Worm (Caenorhabditis elegans) whole organism, L2 larva: ENCODE results near the gene B0454.26.

Source experiments
- C34F6.9 ChIP-seq: fragments of 150-350 bp; optimal IDR thresholded peaks from 2 replicates; lab custom pipeline; 2014; ENCODE audit warnings: missing biosample characterization, missing genetic modification characterization
- F13H6.1 ChIP-seq: sonication (generic microtip); optimal IDR thresholded peaks from 2 replicates; lab custom pipeline; 2016; ENCODE audit warnings: missing genetic modification characterization, missing compliant biosample characterization
- R02D3.7 ChIP-seq: fragments of 150-350 bp; optimal IDR thresholded peaks from 2 replicates; lab custom pipeline; 2014; ENCODE audit warnings: missing biosample characterization, missing genetic modification characterization
- ZK546.5 ChIP-seq: sonication (generic microtip); optimal IDR thresholded peaks from 2 replicates; lab custom pipeline; 2017; ENCODE audit warnings: missing biosample characterization, missing genetic modification characterization
- alr-1 ChIP-seq: fragments of 150-350 bp; optimal IDR thresholded peaks from 2 replicates; lab custom pipeline; 2014; ENCODE audit warnings: missing biosample characterization, missing genetic modification characterization
- aly-2 ChIP-seq: fragments of 150-350 bp; optimal IDR thresholded peaks from 2 replicates; lab custom pipeline; 2014; ENCODE audit warnings: missing biosample characterization, missing genetic modification characterization
- ama-1 ChIP-seq: fragments of 150-350 bp; optimal IDR thresholded peaks from 2 replicates; lab custom pipeline; 2018; ENCODE audit warnings: inconsistent platforms
- ceh-16 ChIP-seq: fragments of 150-350 bp; optimal IDR thresholded peaks from 2 replicates; lab custom pipeline; 2014; ENCODE audit warnings: missing biosample characterization, missing genetic modification characterization
- ceh-82 ChIP-seq: fragments of 150-350 bp; optimal IDR thresholded peaks from 2 replicates; lab custom pipeline; 2014; ENCODE audit warnings: missing biosample characterization, missing genetic modification characterization
- crh-2 ChIP-seq: sonication (generic microtip); optimal IDR thresholded peaks from 2 replicates; lab custom pipeline; 2017; ENCODE audit warnings: missing biosample characterization, missing genetic modification characterization
- elt-1 ChIP-seq: fragments of 150-350 bp; optimal IDR thresholded peaks from 2 replicates; lab custom pipeline; 2014; ENCODE audit warnings: missing biosample characterization, missing genetic modification characterization
- elt-3 ChIP-seq: sonication (generic microtip); optimal IDR thresholded peaks from 2 replicates; lab custom pipeline; 2017; ENCODE audit warnings: missing biosample characterization, missing genetic modification characterization
- fos-1 ChIP-seq: fragments of 150-350 bp; optimal IDR thresholded peaks from 2 replicates; lab custom pipeline; 2014; ENCODE audit warnings: missing biosample characterization, missing genetic modification characterization
- gmeb-1 ChIP-seq: fragments of 150-350 bp; optimal IDR thresholded peaks from 2 replicates; lab custom pipeline; 2014; ENCODE audit warnings: missing biosample characterization, missing genetic modification characterization
- lin-11 ChIP-seq: fragments of 150-350 bp; sonication (generic microtip); optimal IDR thresholded peaks from 2 replicates; lab custom pipeline; 2014; ENCODE audit warnings: missing biosample characterization, missing genetic modification characterization, inconsistent platforms, mixed read lengths
- lin-13 ChIP-seq: fragments of 150-350 bp; optimal IDR thresholded peaks from 2 replicates; lab custom pipeline; 2014; ENCODE audit warnings: missing biosample characterization, missing genetic modification reagents, missing genetic modification characterization
- lin-39 ChIP-seq: fragments of 150-350 bp; optimal IDR thresholded peaks from 2 replicates; lab custom pipeline; 2014; ENCODE audit warnings: missing biosample characterization, missing genetic modification reagents, missing genetic modification characterization
- lsy-2 ChIP-seq, 2 experiments: fragments of 150-350 bp in 1 of 2; sonication (generic microtip) in 1 of 2; optimal IDR thresholded peaks; 2 replicates each; lab custom pipeline; 2014 to 2017; ENCODE audit warnings: missing biosample characterization in 2 of 2, missing genetic modification characterization in 2 of 2
- mab-5 ChIP-seq: fragments of 150-350 bp; optimal IDR thresholded peaks from 2 replicates; lab custom pipeline; 2014; ENCODE audit warnings: missing biosample characterization, missing genetic modification characterization
- mbf-1 ChIP-seq: sonication (generic microtip); optimal IDR thresholded peaks from 2 replicates; lab custom pipeline; 2017; ENCODE audit warnings: missing biosample characterization, missing genetic modification characterization
- nhr-12 ChIP-seq: fragments of 150-350 bp; optimal IDR thresholded peaks from 2 replicates; lab custom pipeline; 2014; ENCODE audit warnings: missing biosample characterization, missing genetic modification characterization
- nhr-129 ChIP-seq: fragments of 150-350 bp; optimal IDR thresholded peaks from 2 replicates; lab custom pipeline; 2014; ENCODE audit warnings: missing biosample characterization, missing genetic modification characterization
- nhr-23 ChIP-seq: fragments of 150-350 bp; optimal IDR thresholded peaks from 2 replicates; lab custom pipeline; 2014; ENCODE audit warnings: missing biosample characterization, missing genetic modification reagents, missing genetic modification characterization
- nhr-237 ChIP-seq: fragments of 150-350 bp; optimal IDR thresholded peaks from 2 replicates; lab custom pipeline; 2014; ENCODE audit warnings: missing biosample characterization, missing genetic modification characterization
- nhr-25 ChIP-seq: fragments of 150-350 bp; sonication (generic microtip); optimal IDR thresholded peaks from 3 replicates; lab custom pipeline; 2014; ENCODE audit warnings: missing biosample characterization, missing genetic modification characterization
- nhr-77 ChIP-seq: fragments of 150-350 bp; optimal IDR thresholded peaks from 2 replicates; lab custom pipeline; 2014; ENCODE audit warnings: missing biosample characterization, missing genetic modification characterization
- peb-1 ChIP-seq: fragments of 150-350 bp; optimal IDR thresholded peaks from 2 replicates; lab custom pipeline; 2014; ENCODE audit warnings: missing biosample characterization, missing genetic modification characterization
- skn-1 ChIP-seq: sonication (generic microtip); optimal IDR thresholded peaks from 2 replicates; lab custom pipeline; 2017; ENCODE audit warnings: missing biosample characterization, missing genetic modification characterization
- sma-3 ChIP-seq: sonication (generic microtip); optimal IDR thresholded peaks from 2 replicates; lab custom pipeline; 2016; ENCODE audit warnings: missing genetic modification reagents, missing genetic modification characterization, missing compliant biosample characterization
- sma-9 ChIP-seq, 2 experiments: fragments of 150-350 bp in 1 of 2; sonication (generic microtip) in 1 of 2; optimal IDR thresholded peaks; 2 replicates each; lab custom pipeline; 2014 to 2016; ENCODE audit warnings: missing genetic modification characterization in 2 of 2, mild to moderate bottlenecking in 1 of 2, missing biosample characterization in 1 of 2, missing compliant biosample characterization in 1 of 2, missing genetic modification reagents in 1 of 2, moderate library complexity in 1 of 2
- snpc-4 ChIP-seq: fragments of 150-350 bp; optimal IDR thresholded peaks from 2 replicates; lab custom pipeline; 2014; ENCODE audit warnings: missing biosample characterization, missing genetic modification characterization
- unc-39 ChIP-seq: fragments of 150-350 bp; optimal IDR thresholded peaks from 2 replicates; lab custom pipeline; 2014; ENCODE audit warnings: missing biosample characterization, missing genetic modification characterization
- unc-55 ChIP-seq: fragments of 150-350 bp; sonication (generic microtip); optimal IDR thresholded peaks from 3 replicates; lab custom pipeline; 2014; ENCODE audit warnings: missing biosample characterization, missing genetic modification reagents, missing genetic modification characterization
- unc-62 ChIP-seq: fragments of 150-350 bp; optimal IDR thresholded peaks from 2 replicates; lab custom pipeline; 2014; ENCODE audit warnings: missing biosample characterization, missing genetic modification reagents, missing genetic modification characterization
- zag-1 ChIP-seq: fragments of 150-350 bp; optimal IDR thresholded peaks from 2 replicates; lab custom pipeline; 2014; ENCODE audit warnings: missing biosample characterization, missing genetic modification characterization
- ztf-11 ChIP-seq: sonication (generic microtip); optimal IDR thresholded peaks from 2 replicates; lab custom pipeline; 2017; ENCODE audit warnings: missing biosample characterization, missing genetic modification characterization

Gene B0454.26

DNA sequence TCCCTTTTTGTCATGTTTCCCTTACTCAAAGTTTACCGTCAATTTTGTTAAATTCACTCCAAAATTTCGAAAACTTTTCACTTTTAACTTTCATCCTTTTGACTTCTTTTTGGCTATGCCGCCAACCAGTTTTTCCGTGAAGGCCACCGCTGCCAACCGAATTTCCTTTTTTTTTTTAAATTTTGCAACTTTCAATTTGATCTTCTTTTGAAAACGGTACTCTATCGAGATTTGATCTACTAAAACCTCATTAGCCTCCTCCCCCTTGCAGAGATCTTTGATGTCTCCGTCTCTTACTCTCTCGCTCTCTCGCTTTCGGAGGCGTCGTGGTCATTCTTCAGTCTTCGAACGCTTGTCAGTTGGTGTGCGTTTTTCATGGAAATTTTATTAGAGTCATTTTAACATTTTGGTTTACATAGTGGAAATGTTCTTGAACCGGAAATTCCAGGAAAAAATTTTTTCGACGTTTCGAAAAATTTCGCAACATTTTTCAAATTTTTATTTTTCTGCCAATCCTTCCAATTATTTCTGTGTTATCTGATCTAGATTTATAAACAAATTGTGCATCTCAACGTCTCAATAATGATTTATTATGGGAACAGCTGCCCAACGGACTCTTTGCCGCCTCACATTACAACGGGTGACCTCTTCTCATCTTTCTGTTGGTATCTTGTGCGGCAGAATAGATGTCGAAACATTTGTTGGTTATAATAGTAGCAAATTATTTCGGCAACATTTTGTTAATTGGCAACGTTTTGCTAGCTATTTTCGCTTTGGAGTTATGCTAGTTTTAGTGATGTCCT is 43.6 kb downstream of the B0454.26 start (continued):
- TF ChIP-seq mbf-1 (tag; lab: Kevin White, UChicago), result no peak
- TF ChIP-seq ceh-16 (tag; lab: Kevin White, UChicago), result peak; percentile 64
- TF ChIP-seq ZK546.5, result no peak
- no peak for TF ChIP-seq lin-11 (tag; lab: Kevin White, UChicago)
- TF ChIP-seq crh-2 (tag; lab: Kevin White, UChicago), result no peak
- TF ChIP-seq elt-1 (tag; lab: Kevin White, UChicago), result no peak

DNA sequence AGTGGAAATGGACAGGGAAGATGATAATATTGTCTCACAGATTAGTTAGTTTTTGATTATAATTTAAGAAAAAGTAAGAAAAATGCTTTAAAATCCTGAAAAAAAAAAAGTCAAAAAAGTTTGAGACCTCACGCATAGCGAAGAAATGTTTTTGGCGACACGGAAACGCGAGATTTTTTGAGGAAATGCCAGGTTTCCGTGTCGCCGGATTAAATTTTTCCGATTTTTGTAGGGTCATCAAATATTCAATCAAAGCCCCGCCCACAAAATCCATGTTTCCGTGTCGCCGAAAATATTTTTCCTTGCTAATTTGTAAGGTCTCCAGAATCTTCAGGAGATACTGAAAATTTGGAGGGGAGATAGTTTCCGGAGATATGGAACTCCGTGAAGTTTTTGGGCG is 46.1 kb downstream of the B0454.26 start:
- TF ChIP-seq nhr-77 (tag; lab: Kevin White, UChicago), result no peak
- no peak for TF ChIP-seq snpc-4 (tag; lab: Kevin White, UChicago)
- no peak for TF ChIP-seq nhr-23 (tag; lab: Kevin White, UChicago)
- TF ChIP-seq ZK546.5, result no peak
- TF ChIP-seq lin-39 (tag; lab: Kevin White, UChicago), result no peak
- no peak for TF ChIP-seq peb-1
- no peak for TF ChIP-seq sma-3 (GFP tag; lab: Kevin White, UChicago)
- no peak for TF ChIP-seq ceh-16 (tag; lab: Kevin White, UChicago)
- no peak for TF ChIP-seq unc-62 (GFP tag; lab: Kevin White, UChicago)
- no peak for TF ChIP-seq elt-3 (tag; lab: Kevin White, UChicago)
- TF ChIP-seq F13H6.1 (tag; lab: Kevin White, UChicago), result no peak
- TF ChIP-seq sma-9 (GFP tag; optimal IDR thresholded peaks at IDR 0.05; lab: Kevin White, UChicago), result no peak
- TF ChIP-seq sma-9 (tag; optimal IDR thresholded peaks at IDR 0.05; lab: Kevin White, UChicago), result no peak
- TF ChIP-seq elt-1 (tag; lab: Kevin White, UChicago), result no peak
- TF ChIP-seq alr-1 (tag; lab: Kevin White, UChicago), result no peak
- TF ChIP-seq mab-5, result no peak
- TF ChIP-seq aly-2 (tag; lab: Kevin White, UChicago), result no peak
- no peak for TF ChIP-seq R02D3.7 (tag; lab: Kevin White, UChicago)

ce11 chrII:2991555-2992083 is 46.7 kb downstream of the B0454.26 start, which contains the start of gene K08A2.2:
K08A2.2 (plus strand) TSS chrII:2991605.
- TF ChIP-seq F13H6.1 (tag; lab: Kevin White, UChicago), result no peak
- TF ChIP-seq unc-55 (GFP tag; lab: Kevin White, UChicago), result peak; percentile 17

DNA sequence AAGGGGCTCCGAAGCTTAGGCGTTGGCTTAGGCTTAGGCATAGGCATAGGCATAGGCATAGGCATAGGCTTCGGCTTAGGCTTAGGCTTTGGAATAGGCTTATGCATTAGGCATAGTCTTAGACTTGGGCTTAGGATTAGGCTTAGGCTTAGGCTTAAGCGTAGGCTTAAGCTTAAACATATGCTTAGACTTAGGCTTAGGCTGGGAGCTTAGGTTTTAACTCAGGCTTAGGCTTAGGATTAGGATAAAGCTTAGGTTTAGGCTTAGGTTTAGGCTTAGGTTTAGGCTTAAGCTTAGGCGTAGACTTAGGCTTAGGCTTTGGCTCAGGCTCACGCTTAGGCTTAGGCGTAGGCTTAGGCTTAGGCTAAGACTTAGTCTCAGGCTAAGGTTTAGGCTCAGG is 48.3 kb downstream of the B0454.26 start:
- no peak for TF ChIP-seq zag-1 (tag; lab: Kevin White, UChicago)
- no peak for TF ChIP-seq nhr-25
- TF ChIP-seq skn-1, result no peak
- TF ChIP-seq lsy-2 (tag; optimal IDR thresholded peaks at IDR 0.05; lab: Kevin White, UChicago), result no peak
- no peak for TF ChIP-seq unc-62 (GFP tag; lab: Kevin White, UChicago)
- TF ChIP-seq nhr-12 (tag; lab: Kevin White, UChicago), result no peak
- no peak for TF ChIP-seq nhr-237 (tag; lab: Kevin White, UChicago)
- TF ChIP-seq unc-39 (tag; lab: Kevin White, UChicago), result no peak
- TF ChIP-seq elt-1 (tag; lab: Kevin White, UChicago), result no peak
- TF ChIP-seq nhr-23 (tag; lab: Kevin White, UChicago), result no peak

DNA sequence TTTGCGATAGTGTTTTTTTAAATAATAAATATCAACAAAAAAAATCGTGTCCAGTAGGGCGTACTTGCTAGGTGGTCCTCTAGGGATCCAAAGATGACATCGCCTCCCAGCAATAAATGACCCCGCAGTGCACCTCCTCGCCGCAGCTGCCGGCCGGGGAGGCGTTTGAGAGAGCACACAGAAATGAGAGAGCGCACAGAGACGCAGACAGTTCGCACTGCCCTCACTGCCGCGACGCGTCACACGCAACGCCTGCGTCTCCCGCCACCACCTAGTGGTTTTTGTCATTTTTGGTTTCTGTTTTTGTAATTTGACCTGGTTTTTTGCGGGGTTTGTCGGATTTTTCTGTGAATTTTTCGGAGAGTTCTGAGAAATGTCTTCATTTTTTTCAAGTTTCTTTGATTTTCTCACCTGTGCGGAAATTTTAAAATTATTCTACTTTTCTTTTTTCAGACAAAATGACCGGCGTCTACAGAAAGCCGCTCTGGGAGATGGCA is 50.5 kb downstream of the B0454.26 start, which contains the start of gene lido-7:
Gene lido-7 (plus strand): TSS at position 447 of the 497 bp plus-strand sequence.
- peak; percentile 42 for TF ChIP-seq nhr-129 (tag; lab: Kevin White, UChicago)
- TF ChIP-seq unc-55 (GFP tag; lab: Kevin White, UChicago), result peak; percentile 41
- no peak for TF ChIP-seq ceh-82 (tag; lab: Kevin White, UChicago)
- peak; percentile 23 for TF ChIP-seq C34F6.9 (tag; lab: Kevin White, UChicago)
- no peak for TF ChIP-seq fos-1 (tag; lab: Kevin White, UChicago)
- TF ChIP-seq crh-2 (tag; lab: Kevin White, UChicago), result peak; percentile 34
- TF ChIP-seq lin-13, result peak; percentile 36
- TF ChIP-seq lsy-2 (tag; optimal IDR thresholded peaks at IDR 0.05; lab: Kevin White, UChicago), result peak in 1 of 2 experiments; percentile 53
- no peak for TF ChIP-seq ama-1 (lab: Kevin White, UChicago)
- TF ChIP-seq F13H6.1 (tag; lab: Kevin White, UChicago), result peak; percentile 69
- peak; percentile 76 for TF ChIP-seq sma-9 (GFP tag; optimal IDR thresholded peaks at IDR 0.05; lab: Kevin White, UChicago)
- no peak for TF ChIP-seq sma-9 (tag; optimal IDR thresholded peaks at IDR 0.05; lab: Kevin White, UChicago)
- TF ChIP-seq ztf-11 (tag; lab: Kevin White, UChicago), result no peak
- TF ChIP-seq gmeb-1 (tag; lab: Kevin White, UChicago), result peak; percentile 27
